Fruit fly (Drosophila melanogaster): Measurements from ENCODE around the gene Ncc69.
A peak's percentile ranks its signal among the peaks of the same experiment; 100 is the strongest.

Ncc69 gene

DNA sequence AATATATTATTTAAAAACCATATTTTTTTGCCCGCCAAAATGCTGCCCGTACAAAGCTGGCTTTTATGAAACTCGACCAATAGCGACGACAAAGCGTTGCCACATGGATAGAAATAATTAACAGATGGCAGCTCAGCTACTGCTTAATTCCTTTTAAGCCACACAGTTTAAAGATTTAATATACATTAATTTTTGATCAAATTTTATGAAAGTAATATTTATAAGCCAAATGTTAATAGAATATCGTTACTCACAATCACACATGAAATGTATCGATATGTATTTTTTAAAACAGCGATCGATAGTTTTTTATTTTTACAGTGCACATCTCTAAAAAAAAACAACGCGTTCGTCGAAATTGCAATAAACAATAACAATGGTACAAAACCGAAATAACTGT lies 54.9 kb downstream of the Ncc69 start, which contains the start of gene CG10418 (continued):
- TF ChIP-seq Lhr (GFP tag; optimal IDR thresholded peaks at IDR 0.05) (peak; percentile 90), CG7745 (tag; optimal IDR thresholded peaks at IDR 0.05) (no peak), Drgx (GFP tag; IDR thresholded peaks at IDR 0.05) (no peak), CoRest (tag; optimal IDR thresholded peaks at IDR 0.05) (peak; percentile 74), pzg (GFP tag; optimal IDR thresholded peaks at IDR 0.05) (peak; percentile 77), al (GFP tag; IDR thresholded peaks at IDR 0.05) (0 out of 2 replicates have a peak, but pooled peaks have one; percentile 16), Myb (GFP tag; optimal IDR thresholded peaks at IDR 0.05) (peak; percentile 10), lov (optimal IDR thresholded peaks at IDR 0.05) (no peak), lov (GFP tag; IDR thresholded peaks at IDR 0.05) (0 out of 3 replicates have a peak, but pooled peaks have one; percentile 4), CG5180 (GFP tag; optimal IDR thresholded peaks at IDR 0.05) (no peak), kah (GFP tag; optimal IDR thresholded peaks at IDR 0.05) (no peak), CG7928 (GFP tag; optimal IDR thresholded peaks at IDR 0.05) (no peak), HHEX (GFP tag; optimal IDR thresholded peaks at IDR 0.05) (no peak), CG11247 (GFP tag; IDR thresholded peaks at IDR 0.05) (no peak), CG8765 (GFP tag; IDR thresholded peaks at IDR 0.05) (no peak), CG17359 (tag; optimal IDR thresholded peaks at IDR 0.05) (no peak), gt (GFP tag; IDR thresholded peaks at IDR 0.05) (no peak), croc (GFP tag; conservative IDR thresholded peaks at IDR 0.05) (no peak), CG18262 (tag; optimal IDR thresholded peaks at IDR 0.05) (no peak), CG15601 (tag; optimal IDR thresholded peaks at IDR 0.05) (peak; percentile 35), da (GFP tag; optimal IDR thresholded peaks at IDR 0.05) (no peak), CG1832 (GFP tag; optimal IDR thresholded peaks at IDR 0.05) (no peak), CG14014 (GFP tag; IDR thresholded peaks at IDR 0.05) (peak; percentile 10; the same call in 1 of the 2 replicates), CG9817 (tag; optimal IDR thresholded peaks at IDR 0.05) (peak; percentile 33), Side (GFP tag; optimal IDR thresholded peaks at IDR 0.05) (no peak), sna (GFP tag; IDR thresholded peaks at IDR 0.05; ENCODE audit: partially characterized antibody) (peak; percentile 84), CG17328 (GFP tag; IDR thresholded peaks at IDR 0.05) (0 out of 2 replicates have a peak, but pooled peaks have one; percentile 30), ttk (GFP tag; IDR thresholded peaks at IDR 0.05) (no peak), Tbp (GFP tag; optimal IDR thresholded peaks at IDR 0.05) (no peak), twi (tag; optimal IDR thresholded peaks at IDR 0.05) (peak; percentile 19), ranshi (GFP tag; IDR thresholded peaks at IDR 0.05) (peak; percentile 44; the same call in 1 of the 2 replicates), mam (GFP tag; optimal IDR thresholded peaks at IDR 0.05) (peak; percentile 52), CG11723 (GFP tag; optimal IDR thresholded peaks at IDR 0.05) (no peak), pan (optimal IDR thresholded peaks at IDR 0.05) (no peak), pan (GFP tag; optimal IDR thresholded peaks at IDR 0.05 in 1 of 2, IDR thresholded peaks at IDR 0.05 in 1 of 2) (no peak), pros (GFP tag; optimal IDR thresholded peaks at IDR 0.05) (no peak), br (optimal IDR thresholded peaks at IDR 0.05) (no peak), jumu (GFP tag; optimal IDR thresholded peaks at IDR 0.05) (no peak), CG5953 (GFP tag; IDR thresholded peaks at IDR 0.05) (no peak), Xbp1 (GFP tag; optimal IDR thresholded peaks at IDR 0.05) (peak; percentile 66), CG8281 (tag; optimal IDR thresholded peaks at IDR 0.05) (no peak), CG42726 (GFP tag; IDR thresholded peaks at IDR 0.05; ENCODE audit: partially characterized antibody) (peak; percentile 44), CG15011 (GFP tag; optimal IDR thresholded peaks at IDR 0.05) (no peak), E2f2 (GFP tag; IDR thresholded peaks at IDR 0.05) (peak; percentile 97), CG8359 (GFP tag; optimal IDR thresholded peaks at IDR 0.05; ENCODE audit: borderline replicate concordance) (no peak), CG7963 (GFP tag; IDR thresholded peaks at IDR 0.05; ENCODE audit: partially characterized antibody) (0 out of 3 replicates have a peak, but pooled peaks have one; percentile 43), jigr1 (GFP tag; IDR thresholded peaks at IDR 0.05) (0 out of 3 replicates have a peak, but pooled peaks have one; percentile 21), CG10321 (GFP tag; IDR thresholded peaks at IDR 0.05) (no peak), fd102C (GFP tag; optimal IDR thresholded peaks at IDR 0.05) (no peak), CG7987 (GFP tag; optimal IDR thresholded peaks at IDR 0.05) (no peak), az2 (GFP tag; optimal IDR thresholded peaks at IDR 0.05) (peak; percentile 51)

Data from whole organism, embryonic.